Worm (Caenorhabditis elegans): ENCODE data around the gene calu-1.

- TF ChIP-seq W03F9.2 (tag; optimal IDR thresholded peaks at IDR 0.05) (no peak), dao-5 (tag; optimal IDR thresholded peaks at IDR 0.05) (no peak)
These were observed 49.7 kb downstream of the calu-1 start, which contains the start of gene K05B2.4 for ce11 chrX:4920942-4921540.
